Fruit fly (Drosophila melanogaster): ENCODE measurements around the gene CG5466.

The CG5466 gene

dm6 chr3R:20633984-20634446 lies 16.3 kb downstream of the CG5466 start (continued):
- TF ChIP-seq CG9932 (GFP tag; IDR thresholded peaks at IDR 0.05): peak; percentile 75
- no peak for TF ChIP-seq MESR4 (GFP tag; optimal IDR thresholded peaks at IDR 0.05)
- TF ChIP-seq Taf1 (GFP tag; IDR thresholded peaks at IDR 0.05): 0 out of 2 replicates have a peak, but pooled peaks have one; percentile 47
- no peak for TF ChIP-seq ewg (GFP tag; optimal IDR thresholded peaks at IDR 0.05)
- TF ChIP-seq CG2129 (GFP tag; IDR thresholded peaks at IDR 0.05; ENCODE audit: partially characterized antibody): no peak
- TF ChIP-seq usp (GFP tag; optimal IDR thresholded peaks at IDR 0.05): no peak
- TF ChIP-seq CG8924 (tag; optimal IDR thresholded peaks at IDR 0.05): no peak
- peak; percentile 29 for TF ChIP-seq CG14965 (GFP tag; optimal IDR thresholded peaks at IDR 0.05; ENCODE audit: borderline replicate concordance)
- peak; percentile 64 for TF ChIP-seq CG4730 (GFP tag; IDR thresholded peaks at IDR 0.05)
- no peak for TF ChIP-seq CG4328 (GFP tag; optimal IDR thresholded peaks at IDR 0.05)
- no peak; the same call in 1 of the 2 replicates for TF ChIP-seq CG13287 (GFP tag; IDR thresholded peaks at IDR 0.05; ENCODE audit: partially characterized antibody)
- TF ChIP-seq dan (GFP tag; IDR thresholded peaks at IDR 0.05): no peak
- TF ChIP-seq Fer3 (tag; optimal IDR thresholded peaks at IDR 0.05): no peak
- TF ChIP-seq jumu (GFP tag; optimal IDR thresholded peaks at IDR 0.05): peak; percentile 69
- TF ChIP-seq Camta (GFP tag; optimal IDR thresholded peaks at IDR 0.05): peak; percentile 41
- TF ChIP-seq nom (GFP tag; optimal IDR thresholded peaks at IDR 0.05): no peak
- no peak for TF ChIP-seq CG10147 (GFP tag; optimal IDR thresholded peaks at IDR 0.05)
- TF ChIP-seq CG13424 (tag; optimal IDR thresholded peaks at IDR 0.05): peak; percentile 72
- no peak for TF ChIP-seq Hr39 (optimal IDR thresholded peaks at IDR 0.05)
- peak; percentile 39 for TF ChIP-seq CG9876 (GFP tag; optimal IDR thresholded peaks at IDR 0.05)
- peak; percentile 73 for TF ChIP-seq HLH54F (GFP tag; optimal IDR thresholded peaks at IDR 0.05)
- peak; percentile 77 for TF ChIP-seq mam (GFP tag; optimal IDR thresholded peaks at IDR 0.05)
- TF ChIP-seq CG3847 (GFP tag; IDR thresholded peaks at IDR 0.05): peak; percentile 57
- TF ChIP-seq fu2 (GFP tag; optimal IDR thresholded peaks at IDR 0.05): peak; percentile 67
- no peak for TF ChIP-seq bowl (GFP tag; IDR thresholded peaks at IDR 0.05)
- TF ChIP-seq Rfx (GFP tag; IDR thresholded peaks at IDR 0.05): peak; percentile 82
- no peak for TF ChIP-seq Doc2 (GFP tag; IDR thresholded peaks at IDR 0.05)
- TF ChIP-seq ci (GFP tag; IDR thresholded peaks at IDR 0.05): peak; percentile 65; the same call in 2 of the 3 replicates
- TF ChIP-seq CG3726 (GFP tag; IDR thresholded peaks at IDR 0.05): 0 out of 3 replicates have a peak, but pooled peaks have one; percentile 49
- no peak for TF ChIP-seq Gsc (GFP tag; IDR thresholded peaks at IDR 0.05)
- peak; percentile 38 for TF ChIP-seq Atf-2 (GFP tag; optimal IDR thresholded peaks at IDR 0.05)
- no peak for TF ChIP-seq Nf-YB (GFP tag; optimal IDR thresholded peaks at IDR 0.05)
- TF ChIP-seq CG7987 (GFP tag; optimal IDR thresholded peaks at IDR 0.05): no peak
- TF ChIP-seq tap (tag; optimal IDR thresholded peaks at IDR 0.05): no peak
- TF ChIP-seq Ravus (GFP tag; IDR thresholded peaks at IDR 0.05): peak; percentile 21
- no peak for TF ChIP-seq CG9797 (GFP tag; optimal IDR thresholded peaks at IDR 0.05)
- peak; percentile 64 for TF ChIP-seq CG12155 (GFP tag; optimal IDR thresholded peaks at IDR 0.05)
- 0 out of 2 replicates have a peak, but pooled peaks have one; percentile 12 for TF ChIP-seq ap (GFP tag; IDR thresholded peaks at IDR 0.05)
- TF ChIP-seq MTF-1 (GFP tag; optimal IDR thresholded peaks at IDR 0.05; ENCODE audit: borderline replicate concordance): no peak
- no peak for TF ChIP-seq CG1529 (GFP tag; optimal IDR thresholded peaks at IDR 0.05)
- TF ChIP-seq CG12391 (tag; optimal IDR thresholded peaks at IDR 0.05): no peak
- TF ChIP-seq zf30C (GFP tag; optimal IDR thresholded peaks at IDR 0.05): no peak
- TF ChIP-seq CG10274 (GFP tag; optimal IDR thresholded peaks at IDR 0.05): peak; percentile 95
- TF ChIP-seq CG18764 (GFP tag; optimal IDR thresholded peaks at IDR 0.05): no peak
- no peak for TF ChIP-seq yki (optimal IDR thresholded peaks at IDR 0.05)
- peak; percentile 65 for TF ChIP-seq al (GFP tag; IDR thresholded peaks at IDR 0.05)
- no peak for TF ChIP-seq CG11723 (GFP tag; optimal IDR thresholded peaks at IDR 0.05)
- TF ChIP-seq CG8478 (optimal IDR thresholded peaks at IDR 0.05): no peak
- TF ChIP-seq kah (GFP tag; optimal IDR thresholded peaks at IDR 0.05): no peak
- no peak for TF ChIP-seq wek (GFP tag; optimal IDR thresholded peaks at IDR 0.05)
- TF ChIP-seq wor (GFP tag; IDR thresholded peaks at IDR 0.05): peak; percentile 50
- no peak for TF ChIP-seq CG17912 (GFP tag; optimal IDR thresholded peaks at IDR 0.05)
